Worm (Caenorhabditis elegans): Measurements from ENCODE around the gene gln-3.

DNA sequence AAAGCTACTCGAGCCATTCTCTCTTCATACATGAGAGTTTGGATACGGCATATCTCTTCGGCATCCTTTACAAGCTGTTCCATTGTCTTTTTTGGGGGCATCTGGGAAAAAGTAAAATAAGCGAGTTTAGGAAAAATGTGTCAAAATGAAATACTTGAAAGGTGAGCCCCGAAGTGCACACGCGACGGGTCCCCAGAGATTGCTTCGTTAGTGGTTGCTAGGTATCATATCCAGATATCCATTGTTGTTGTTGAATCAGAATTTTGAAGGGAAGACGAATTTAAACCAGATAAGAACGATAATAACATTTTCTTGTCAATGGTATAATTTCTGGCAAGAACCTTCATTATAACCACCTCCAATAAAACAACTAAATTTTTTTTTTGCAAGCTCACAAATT is 40.4 kb upstream of the gln-3 start, which contains the start of gene H25K10.2:
- TF ChIP-seq klf-2 (GFP tag; conservative IDR thresholded peaks at IDR 0.05) (no peak), ztf-23 (GFP tag; IDR thresholded peaks at IDR 0.05) (no peak), T22C8.4 (GFP tag; IDR thresholded peaks at IDR 0.05) (no peak), flt-1 (GFP tag; IDR thresholded peaks at IDR 0.05) (no peak), tab-1 (GFP tag; IDR thresholded peaks at IDR 0.05) (no peak), ref-1 (GFP tag; conservative IDR thresholded peaks at IDR 0.05) (no peak), ztf-29 (GFP tag; IDR thresholded peaks at IDR 0.05) (no peak)
